Fruit fly (Drosophila melanogaster) whole organism, embryonic: Measurements from ENCODE around the gene CG6961.

Experiments used
- Atf3 ChIP-seq: fragments of 200-800 bp; sonication (Bioruptor generic); optimal IDR thresholded peaks from 3 replicates; lab custom pipeline; 2016; ENCODE audit warnings: missing biosample characterization, missing genetic modification characterization
- Bdp1 ChIP-seq: fragments of 200-800 bp; sonication (Bioruptor generic); optimal IDR thresholded peaks from 3 replicates; lab custom pipeline; 2016; ENCODE audit warnings: missing biosample characterization, missing genetic modification characterization
- CG11085 ChIP-seq: fragments of 200-800 bp; sonication (Bioruptor generic); IDR thresholded peaks from 2 replicates; pipeline ENCODE4 v1.3.6; 2022; ENCODE audit warnings: missing biosample characterization, missing genetic modification characterization
- CG11456 ChIP-seq: fragments of 200-800 bp; sonication (Bioruptor generic); IDR thresholded peaks from 3 replicates; pipeline ENCODE4 v1.3.6; 2022; ENCODE audit warnings: missing biosample characterization, missing genetic modification characterization
- CG13624 ChIP-seq: fragments of 200-800 bp; sonication (Bioruptor generic); optimal IDR thresholded peaks from 2 replicates; lab custom pipeline; 2016; ENCODE audit warnings: missing biosample characterization, missing genetic modification characterization
- CG13894 ChIP-seq: fragments of 200-800 bp; sonication (Bioruptor generic); optimal IDR thresholded peaks from 3 replicates; lab custom pipeline; 2018; ENCODE audit warnings: missing biosample characterization, mild to moderate bottlenecking, missing genetic modification characterization, moderate library complexity
- CG1603 ChIP-seq: fragments of 200-800 bp; sonication (Bioruptor generic); optimal IDR thresholded peaks from 2 replicates; lab custom pipeline; 2019; ENCODE audit warnings: missing biosample characterization, mild to moderate bottlenecking, missing genetic modification characterization, moderate library complexity
- CG17186 ChIP-seq: fragments of 200-800 bp; sonication (Bioruptor generic); optimal IDR thresholded peaks from 3 replicates; lab custom pipeline; 2017; ENCODE audit warnings: missing biosample characterization, missing genetic modification reagents, missing genetic modification characterization
- CG18011 ChIP-seq: fragments of 200-800 bp; sonication (Bioruptor generic); optimal IDR thresholded peaks from 2 replicates; lab custom pipeline; 2017; ENCODE audit warnings: missing biosample characterization, missing genetic modification characterization, mild to moderate bottlenecking, moderate library complexity, missing genotype
- CG2712 ChIP-seq: fragments of 200-800 bp; optimal IDR thresholded peaks from 3 replicates; lab custom pipeline; 2019; ENCODE audit warnings: missing biosample characterization, mild to moderate bottlenecking, missing genetic modification characterization, moderate library complexity
- CG3726 ChIP-seq: fragments of 200-800 bp; sonication (Bioruptor generic); IDR thresholded peaks from 3 replicates; pipeline ENCODE4, ENCODE4 v1.3.6; 2022; ENCODE audit warnings: missing biosample characterization, missing genetic modification characterization
- CG3995 ChIP-seq: fragments of 200-800 bp; sonication (Bioruptor generic); optimal IDR thresholded peaks from 3 replicates; lab custom pipeline; 2016; ENCODE audit warnings: missing biosample characterization, missing genetic modification characterization
- CG4424 ChIP-seq: fragments of 200-800 bp; sonication (Bioruptor generic); optimal IDR thresholded peaks from 3 replicates; lab custom pipeline; 2016; ENCODE audit warnings: missing biosample characterization, missing genetic modification characterization
- CG4820 ChIP-seq: fragments of 200-800 bp; sonication (Bioruptor generic); optimal IDR thresholded peaks from 3 replicates; lab custom pipeline; 2016; ENCODE audit warnings: missing biosample characterization, missing genetic modification characterization
- CG7839 ChIP-seq: fragments of 200-800 bp; sonication (Bioruptor generic); optimal IDR thresholded peaks from 3 replicates; lab custom pipeline; 2018; ENCODE audit warnings: missing biosample characterization, mild to moderate bottlenecking, missing genetic modification characterization, moderate library complexity
- CG8388 ChIP-seq: fragments of 200-800 bp; sonication (Bioruptor generic); optimal IDR thresholded peaks from 2 replicates; lab custom pipeline; 2019; ENCODE audit warnings: missing biosample characterization, mild to moderate bottlenecking, missing genetic modification characterization, moderate library complexity
- CG8944 ChIP-seq: fragments of 200-800 bp; sonication (Bioruptor generic); optimal IDR thresholded peaks from 3 replicates; lab custom pipeline; 2016; ENCODE audit warnings: missing biosample characterization, missing genetic modification characterization
- CkIIα-i1 ChIP-seq: fragments of 200-800 bp; sonication (Bioruptor generic); IDR thresholded peaks from 2 replicates; pipeline ENCODE4 v1.3.6; 2022; ENCODE audit warnings: missing biosample characterization, missing genetic modification characterization
- Eip74EF ChIP-seq, 2 experiments: fragments of 200-800 bp in 1 of 2; fragments of >200 bp in 1 of 2; sonication (Bioruptor generic) in 1 of 2; optimal IDR thresholded peaks; 2 replicates each; lab custom pipeline; 2017 to 2019; ENCODE audit warnings: missing biosample characterization in 2 of 2, missing genetic modification characterization in 2 of 2, mild to moderate bottlenecking in 1 of 2, moderate library complexity in 1 of 2
- Hr3 ChIP-seq: fragments of 200-800 bp; sonication (Bioruptor generic); optimal IDR thresholded peaks from 3 replicates; lab custom pipeline; 2016; ENCODE audit warnings: missing biosample characterization, missing genetic modification characterization
- Mad ChIP-seq: fragments of 200-800 bp; sonication (Bioruptor generic); optimal IDR thresholded peaks from 2 replicates; lab custom pipeline; 2016; ENCODE audit warnings: missing biosample characterization, missing genetic modification characterization
- Max ChIP-seq: fragments of 200-800 bp; sonication (Bioruptor generic); optimal IDR thresholded peaks from 2 replicates; lab custom pipeline; 2016; ENCODE audit warnings: missing biosample characterization, mild to moderate bottlenecking, missing genetic modification characterization
- NC2β ChIP-seq: fragments of 200-800 bp; sonication (Bioruptor generic); optimal IDR thresholded peaks from 2 replicates; lab custom pipeline; 2016; ENCODE audit warnings: missing biosample characterization, missing genetic modification characterization
- Nf-YC ChIP-seq: fragments of 200-800 bp; optimal IDR thresholded peaks from 3 replicates; lab custom pipeline; 2019; ENCODE audit warnings: missing biosample characterization, mild to moderate bottlenecking, missing genetic modification characterization, moderate library complexity
- Pdp1 ChIP-seq, 2 experiments: fragments of 200-800 bp; sonication (Bioruptor generic); optimal IDR thresholded peaks; 3 replicates each; lab custom pipeline; 2016; ENCODE audit warnings: missing biosample characterization in 2 of 2, missing genetic modification characterization in 2 of 2, mild to moderate bottlenecking in 1 of 2, moderate library complexity in 1 of 2
- Ravus ChIP-seq: fragments of 200-800 bp; sonication (Bioruptor generic); IDR thresholded peaks from 2 replicates; pipeline ENCODE4 v1.3.6; 2022; ENCODE audit warnings: missing biosample characterization, missing genetic modification characterization
- Xbp1 ChIP-seq: fragments of 200-800 bp; sonication (Bioruptor generic); optimal IDR thresholded peaks from 3 replicates; lab custom pipeline; 2016; ENCODE audit warnings: missing biosample characterization, mild to moderate bottlenecking, missing genetic modification characterization
- ac ChIP-seq: fragments of 200-800 bp; sonication (Bioruptor generic); optimal IDR thresholded peaks from 3 replicates; lab custom pipeline; 2017; ENCODE audit warnings: missing biosample characterization, mild to moderate bottlenecking, missing genetic modification characterization
- az2 ChIP-seq: fragments of 200-800 bp; sonication (Bioruptor generic); optimal IDR thresholded peaks from 3 replicates; lab custom pipeline; 2016; ENCODE audit warnings: missing biosample characterization, missing genetic modification characterization
- chinmo ChIP-seq: fragments of 200-800 bp; sonication (Bioruptor generic); IDR thresholded peaks from 4 replicates; pipeline ENCODE4 v1.3.6; 2022; ENCODE audit warnings: missing biosample characterization, missing genetic modification characterization; ENCODE audit not compliant: partially characterized antibody
- da ChIP-seq: fragments of 200-800 bp; sonication (Bioruptor generic); optimal IDR thresholded peaks from 2 replicates; lab custom pipeline; 2016; ENCODE audit warnings: missing biosample characterization, missing genetic modification characterization
- esg ChIP-seq: fragments of 200-800 bp; sonication (Bioruptor generic); conservative IDR thresholded peaks from 2 replicates; pipeline ENCODE4 v1.3.6; 2022; ENCODE audit warnings: missing biosample characterization, missing genetic modification characterization
- gem ChIP-seq: fragments of 200-800 bp; sonication (Bioruptor generic); optimal IDR thresholded peaks from 2 replicates; lab custom pipeline; 2019; ENCODE audit warnings: missing biosample characterization, mild to moderate bottlenecking, missing genetic modification characterization, moderate library complexity
- gro ChIP-seq: fragments of 200-800 bp; sonication (Bioruptor generic); optimal IDR thresholded peaks from 2 replicates; lab custom pipeline; 2016; ENCODE audit warnings: missing biosample characterization, missing genetic modification characterization
- hkb ChIP-seq, 2 experiments: fragments of 200-800 bp in 1 of 2; fragments of >200 bp in 1 of 2; sonication (Bioruptor generic) in 1 of 2; IDR thresholded peaks in 1 of 2; optimal IDR thresholded peaks in 1 of 2; 2 replicates each; pipeline versions ENCODE4 v1.3.6 to Lab custom; 2017 to 2022; ENCODE audit warnings: missing biosample characterization in 1 of 2, missing genetic modification characterization in 1 of 2
- insv ChIP-seq, 2 experiments: fragments of 200-800 bp; sonication (Bioruptor generic); optimal IDR thresholded peaks; 3 replicates each; lab custom pipeline; 2016 to 2018; ENCODE audit warnings: missing biosample characterization in 2 of 2, missing genetic modification characterization in 2 of 2
- lmd ChIP-seq: fragments of 200-800 bp; sonication (Bioruptor generic); IDR thresholded peaks from 2 replicates; pipeline ENCODE4 v1.3.6; 2022; ENCODE audit warnings: missing biosample characterization, missing genetic modification characterization
- nau ChIP-seq: fragments of 200-800 bp; sonication (Bioruptor generic); optimal IDR thresholded peaks from 3 replicates; lab custom pipeline; 2017; ENCODE audit warnings: missing biosample characterization, mild to moderate bottlenecking, missing genetic modification characterization, missing genetic modification reagents
- nmo ChIP-seq: fragments of 200-800 bp; sonication (Bioruptor generic); optimal IDR thresholded peaks from 2 replicates; lab custom pipeline; 2018; ENCODE audit warnings: missing biosample characterization, mild to moderate bottlenecking, missing genetic modification characterization, moderate library complexity
- pum ChIP-seq: fragments of 200-800 bp; sonication (Bioruptor generic); optimal IDR thresholded peaks from 2 replicates; lab custom pipeline; 2016; ENCODE audit warnings: missing biosample characterization, missing genetic modification characterization
- sd ChIP-seq: fragments of 200-800 bp; sonication (Bioruptor generic); optimal IDR thresholded peaks from 3 replicates; lab custom pipeline; 2018; ENCODE audit warnings: missing biosample characterization, mild to moderate bottlenecking, missing genetic modification characterization, moderate library complexity
- slbo ChIP-seq: fragments of 200-800 bp; sonication (Bioruptor generic); IDR thresholded peaks from 2 replicates; pipeline ENCODE4 v1.3.6; 2022; ENCODE audit warnings: missing biosample characterization, missing genetic modification characterization
- tll ChIP-seq, 2 experiments: fragments of 200-800 bp in 1 of 2; fragments of >200 bp in 1 of 2; sonication (Bioruptor generic) in 1 of 2; optimal IDR thresholded peaks; 2 replicates each; lab custom pipeline; 2017 to 2019; ENCODE audit warnings: missing biosample characterization in 2 of 2, missing genetic modification characterization in 2 of 2, mild to moderate bottlenecking in 1 of 2, moderate library complexity in 1 of 2
- twi ChIP-seq: fragments of 200-800 bp; optimal IDR thresholded peaks from 2 replicates; lab custom pipeline; 2019; ENCODE audit warnings: missing biosample characterization, mild to moderate bottlenecking, missing genetic modification characterization, moderate library complexity
- zfh1 ChIP-seq: fragments of 200-800 bp; sonication (Bioruptor generic); IDR thresholded peaks from 3 replicates; pipeline ENCODE4 v1.3.6; 2022; ENCODE audit warnings: missing biosample characterization, missing genetic modification characterization

CG6961 gene

dm6 chrX:18774818-18775343 is 13.1 kb downstream of the CG6961 start, which contains the start of gene CG6891 (continued):
- peak; percentile 27 for TF ChIP-seq twi (tag; lab: Kevin White, UChicago)
- peak; percentile 16 for TF ChIP-seq CG13624 (GFP tag; lab: Kevin White, UChicago)
- no peak for TF ChIP-seq tll (GFP tag; optimal IDR thresholded peaks at IDR 0.05; lab: Kevin White, UChicago)
- TF ChIP-seq slbo (GFP tag; lab: Robert Waterston, UW), result peak; percentile 14; the same call in 1 of the 2 replicates
- TF ChIP-seq CG3726 (GFP tag; lab: Robert Waterston, UW), result no peak
- peak; percentile 40 for TF ChIP-seq az2 (GFP tag; lab: Kevin White, UChicago)
- peak; percentile 55 for TF ChIP-seq gem (tag; lab: Kevin White, UChicago)
- peak; percentile 45 for TF ChIP-seq ac
- TF ChIP-seq nau, result peak; percentile 19
- peak; percentile 7 to 24 for TF ChIP-seq Pdp1 (GFP tag; optimal IDR thresholded peaks at IDR 0.05; lab: Kevin White, UChicago)
- TF ChIP-seq Eip74EF (GFP tag; optimal IDR thresholded peaks at IDR 0.05; lab: Kevin White, UChicago), result peak in 1 of 2 experiments; percentile 11
- TF ChIP-seq hkb (optimal IDR thresholded peaks at IDR 0.05; lab: Kevin White, UChicago), result no peak
- TF ChIP-seq hkb (GFP tag; IDR thresholded peaks at IDR 0.05; lab: Robert Waterston, UW), result peak; percentile 29; the same call in 1 of the 2 replicates
- no peak for TF ChIP-seq CG3995
- TF ChIP-seq Xbp1 (GFP tag; lab: Kevin White, UChicago), result peak; percentile 64
- no peak for TF ChIP-seq insv (GFP tag; optimal IDR thresholded peaks at IDR 0.05; lab: Kevin White, UChicago)
- TF ChIP-seq CG13894, result no peak
- peak; percentile 16 for TF ChIP-seq CG4424 (GFP tag; lab: Kevin White, UChicago)
- no peak for TF ChIP-seq Max
- no peak for TF ChIP-seq CG18011 (GFP tag; lab: Kevin White, UChicago)
- peak; percentile 41 for TF ChIP-seq CG2712 (tag; lab: Kevin White, UChicago)
- TF ChIP-seq chinmo (GFP tag; lab: Robert Waterston, UW), result peak; percentile 89
- TF ChIP-seq Bdp1 (GFP tag; lab: Kevin White, UChicago), result peak; percentile 1
- TF ChIP-seq pum (GFP tag; lab: Kevin White, UChicago), result peak; percentile 39
- TF ChIP-seq da (GFP tag; lab: Kevin White, UChicago), result peak; percentile 49
- TF ChIP-seq CG4820 (GFP tag; lab: Kevin White, UChicago), result no peak
- TF ChIP-seq CG1603 (tag; lab: Kevin White, UChicago), result peak; percentile 54
- peak; percentile 37 for TF ChIP-seq Mad
- peak; percentile 58; the same call in 1 of the 3 replicates for TF ChIP-seq zfh1 (GFP tag; lab: Robert Waterston, UW)
- 0 out of 2 replicates have a peak, but pooled peaks have one; percentile 25 for TF ChIP-seq esg
- TF ChIP-seq NC2β (GFP tag; lab: Kevin White, UChicago), result peak; percentile 17
- peak; percentile 46 for TF ChIP-seq lmd (GFP tag; lab: Robert Waterston, UW)
- no peak for TF ChIP-seq CG8944 (GFP tag; lab: Kevin White, UChicago)
- TF ChIP-seq Ravus (GFP tag; lab: Robert Waterston, UW), result no peak
- TF ChIP-seq Hr3 (GFP tag; lab: Kevin White, UChicago), result peak; percentile 11
- TF ChIP-seq CG11456 (GFP tag; lab: Robert Waterston, UW), result 0 out of 3 replicates have a peak, but pooled peaks have one; percentile 25
- TF ChIP-seq sd (tag; lab: Kevin White, UChicago), result peak; percentile 7
- TF ChIP-seq Atf3, result peak; percentile 20
- TF ChIP-seq nmo, result peak; percentile 49
- TF ChIP-seq Nf-YC, result peak; percentile 49
- TF ChIP-seq CG8388 (GFP tag; lab: Kevin White, UChicago), result peak; percentile 21
- peak; percentile 42 for TF ChIP-seq CG7839
- TF ChIP-seq CG17186 (GFP tag; lab: Kevin White, UChicago), result no peak
- no peak for TF ChIP-seq CkIIα-i1 (GFP tag; lab: Robert Waterston, UW)
- TF ChIP-seq CG11085, result no peak
- TF ChIP-seq gro, result no peak
